Worm (Caenorhabditis elegans) whole organism, mixed stage, embryonic: Measurements from ENCODE around the gene grl-20.

ENCODE experiments used
- M03D4.4 ChIP-seq: sonication (generic microtip); optimal IDR thresholded peaks from 2 replicates; lab custom pipeline; 2017; ENCODE audit warnings: mild to moderate bottlenecking, missing genetic modification characterization, missing compliant biosample characterization
- ceh-39 ChIP-seq: fragments of 150-350 bp; optimal IDR thresholded peaks from 2 replicates; lab custom pipeline; 2014; ENCODE audit warnings: missing biosample characterization, missing genetic modification characterization
- ceh-43 ChIP-seq: fragments of 200-800 bp; sonication (Bioruptor generic); optimal IDR thresholded peaks from 2 replicates; lab custom pipeline; 2018; ENCODE audit warnings: mild to moderate bottlenecking, missing genetic modification characterization, moderate library complexity, missing compliant biosample characterization
- ces-1 ChIP-seq: fragments of 150-350 bp; optimal IDR thresholded peaks from 2 replicates; lab custom pipeline; 2014; ENCODE audit warnings: missing biosample characterization, missing genetic modification reagents, missing genetic modification characterization
- cnd-1 ChIP-seq: fragments of 200-800 bp; sonication (Bioruptor generic); optimal IDR thresholded peaks from 2 replicates; lab custom pipeline; 2018; ENCODE audit warnings: mild to moderate bottlenecking, missing genetic modification characterization, missing compliant biosample characterization
- elt-1 ChIP-seq: sonication (generic microtip); optimal IDR thresholded peaks from 2 replicates; lab custom pipeline; 2017; ENCODE audit warnings: missing genetic modification characterization, mild to moderate bottlenecking, missing compliant biosample characterization, antibody characterized with exemption, moderate library complexity, borderline replicate concordance; ENCODE audit not compliant: insufficient read depth
- elt-3 ChIP-seq: fragments of 150-350 bp; optimal IDR thresholded peaks from 2 replicates; lab custom pipeline; 2014; ENCODE audit warnings: missing biosample characterization, missing genetic modification characterization
- flh-1 ChIP-seq: fragments of 200-800 bp; sonication (Bioruptor generic); optimal IDR thresholded peaks from 2 replicates; lab custom pipeline; 2018; ENCODE audit warnings: mild to moderate bottlenecking, missing genetic modification characterization, moderate library complexity, missing compliant biosample characterization
- ham-2 ChIP-seq: fragments of 200-800 bp; sonication (Bioruptor generic); optimal IDR thresholded peaks from 2 replicates; lab custom pipeline; 2018; ENCODE audit warnings: mild to moderate bottlenecking, missing genetic modification characterization, missing compliant biosample characterization
- hlh-1 ChIP-seq: fragments of 150-350 bp; optimal IDR thresholded peaks from 2 replicates; lab custom pipeline; 2014; ENCODE audit warnings: missing biosample characterization, missing genetic modification reagents, missing genetic modification characterization
- lin-13 ChIP-seq: fragments of 150-350 bp; optimal IDR thresholded peaks from 2 replicates; lab custom pipeline; 2014; ENCODE audit warnings: missing biosample characterization, missing genetic modification characterization
- lin-32 ChIP-seq: fragments of 200-800 bp; sonication (Bioruptor generic); optimal IDR thresholded peaks from 2 replicates; lab custom pipeline; 2018; ENCODE audit warnings: mild to moderate bottlenecking, missing genetic modification characterization, missing compliant biosample characterization
- mab-5 ChIP-seq: fragments of 150-350 bp; optimal IDR thresholded peaks from 2 replicates; lab custom pipeline; 2014; ENCODE audit warnings: missing biosample characterization, missing genetic modification characterization
- mep-1 ChIP-seq: fragments of 150-350 bp; optimal IDR thresholded peaks from 2 replicates; lab custom pipeline; 2017; ENCODE audit warnings: missing biosample characterization, missing genetic modification reagents, missing genetic modification characterization, inconsistent platforms
- mls-2 ChIP-seq: sonication (generic microtip); optimal IDR thresholded peaks from 2 replicates; lab custom pipeline; 2016; ENCODE audit warnings: mild to moderate bottlenecking, missing genetic modification characterization, moderate library complexity, missing compliant biosample characterization
- nhr-2 ChIP-seq: fragments of 150-350 bp; optimal IDR thresholded peaks from 2 replicates; lab custom pipeline; 2014; ENCODE audit warnings: missing biosample characterization, missing genetic modification characterization
- nhr-237 ChIP-seq: fragments of 150-350 bp; optimal IDR thresholded peaks from 2 replicates; lab custom pipeline; 2014; ENCODE audit warnings: missing biosample characterization, missing genetic modification characterization
- nhr-28 ChIP-seq: fragments of 150-350 bp; optimal IDR thresholded peaks from 2 replicates; lab custom pipeline; 2014; ENCODE audit warnings: missing biosample characterization, missing genetic modification characterization
- nhr-76 ChIP-seq: sonication (generic microtip); optimal IDR thresholded peaks from 2 replicates; lab custom pipeline; 2017; ENCODE audit warnings: missing biosample characterization, missing genetic modification characterization
- pha-4 ChIP-seq: fragments of 150-350 bp; optimal IDR thresholded peaks from 2 replicates; lab custom pipeline; 2018; ENCODE audit warnings: missing biosample characterization, missing genetic modification reagents, missing genetic modification characterization
- sem-2 ChIP-seq: fragments of 200-800 bp; sonication (Bioruptor generic); optimal IDR thresholded peaks from 2 replicates; lab custom pipeline; 2018; ENCODE audit warnings: mild to moderate bottlenecking, missing genetic modification characterization, missing compliant biosample characterization
- snpc-4 ChIP-seq: fragments of 150-350 bp; optimal IDR thresholded peaks from 2 replicates; lab custom pipeline; 2014; ENCODE audit warnings: missing biosample characterization, missing genetic modification characterization
- sptf-1 ChIP-seq: sonication (generic microtip); optimal IDR thresholded peaks from 2 replicates; lab custom pipeline; 2017; ENCODE audit warnings: mild to moderate bottlenecking, missing genetic modification characterization, moderate library complexity, missing compliant biosample characterization
- tbx-8 ChIP-seq: fragments of 200-800 bp; sonication (Bioruptor generic); optimal IDR thresholded peaks from 2 replicates; lab custom pipeline; 2018; ENCODE audit warnings: mild to moderate bottlenecking, missing genetic modification characterization, moderate library complexity, missing compliant biosample characterization
- unc-120 ChIP-seq: sonication (generic microtip); optimal IDR thresholded peaks from 2 replicates; lab custom pipeline; 2017; ENCODE audit warnings: missing genetic modification characterization, missing compliant biosample characterization; ENCODE audit not compliant: poor library complexity, severe bottlenecking
- unc-39 ChIP-seq: fragments of 150-350 bp; optimal IDR thresholded peaks from 2 replicates; lab custom pipeline; 2014; ENCODE audit warnings: missing biosample characterization, missing genetic modification characterization
- unc-62 ChIP-seq: fragments of 150-350 bp; optimal IDR thresholded peaks from 2 replicates; lab custom pipeline; 2014; ENCODE audit warnings: missing biosample characterization, missing genetic modification reagents, missing genetic modification characterization
- zip-8 ChIP-seq: fragments of 150-350 bp; optimal IDR thresholded peaks from 2 replicates; lab custom pipeline; 2014; ENCODE audit warnings: missing biosample characterization, missing genetic modification characterization
- ztf-11 ChIP-seq: fragments of 150-350 bp; optimal IDR thresholded peaks from 2 replicates; lab custom pipeline; 2014; ENCODE audit warnings: missing biosample characterization, missing genetic modification characterization

grl-20 gene

DNA sequence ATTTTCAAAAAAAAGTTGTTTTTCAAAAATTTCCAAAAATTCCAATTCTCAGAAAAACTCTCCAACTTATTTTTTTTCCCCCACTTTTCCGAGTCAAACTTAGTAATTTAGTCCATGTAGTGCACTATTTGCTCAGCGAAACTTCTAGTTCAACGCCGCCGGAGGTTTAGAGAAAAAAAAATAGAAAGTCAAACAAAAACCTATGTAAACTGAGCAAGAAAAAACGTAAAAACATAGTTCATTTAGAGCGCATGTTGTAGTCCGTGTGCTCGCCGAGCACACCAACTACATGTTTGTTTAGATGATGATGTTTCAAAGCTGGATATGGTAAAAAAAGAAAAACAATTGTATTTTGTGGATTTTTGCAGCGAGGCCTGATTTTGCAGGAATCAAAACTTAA lies 33.6 kb upstream of the grl-20 start:
- TF ChIP-seq nhr-28 (tag; lab: Kevin White, UChicago) = peak; percentile 44
- no peak for TF ChIP-seq ces-1 (GFP tag; lab: Kevin White, UChicago)

DNA sequence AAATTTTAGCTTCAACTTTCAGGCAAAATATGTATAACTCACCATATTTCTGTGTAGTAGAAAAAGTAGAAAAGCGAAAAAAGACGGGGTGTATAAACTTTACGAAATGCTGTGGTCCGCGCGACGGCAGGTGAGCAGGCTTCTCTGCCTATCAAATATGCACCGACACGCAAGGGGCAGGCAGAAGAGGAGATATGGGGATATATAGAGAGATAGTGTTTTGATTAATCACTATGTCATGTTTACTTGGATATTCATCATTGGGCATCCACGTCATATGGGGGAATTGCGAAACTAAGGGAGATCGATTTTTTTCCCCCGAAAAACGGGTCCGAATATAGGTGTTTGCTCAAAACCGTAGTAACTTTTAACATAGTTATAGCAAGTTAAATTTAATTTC lies 30.4 kb upstream of the grl-20 start, which contains the start of gene gcy-37:
TSS of gene gcy-37 (minus strand) at position 101 of the 400 bp plus-strand sequence.
- TF ChIP-seq unc-39 (tag; lab: Kevin White, UChicago) = no peak
- no peak for TF ChIP-seq nhr-237 (tag; lab: Kevin White, UChicago)
- TF ChIP-seq nhr-2 = no peak
- TF ChIP-seq ces-1 (GFP tag; lab: Kevin White, UChicago) = no peak
- no peak for TF ChIP-seq sem-2
- TF ChIP-seq tbx-8 (GFP tag; lab: Kevin White, UChicago) = no peak
- TF ChIP-seq, all 35 proteins: peak for 0

DNA sequence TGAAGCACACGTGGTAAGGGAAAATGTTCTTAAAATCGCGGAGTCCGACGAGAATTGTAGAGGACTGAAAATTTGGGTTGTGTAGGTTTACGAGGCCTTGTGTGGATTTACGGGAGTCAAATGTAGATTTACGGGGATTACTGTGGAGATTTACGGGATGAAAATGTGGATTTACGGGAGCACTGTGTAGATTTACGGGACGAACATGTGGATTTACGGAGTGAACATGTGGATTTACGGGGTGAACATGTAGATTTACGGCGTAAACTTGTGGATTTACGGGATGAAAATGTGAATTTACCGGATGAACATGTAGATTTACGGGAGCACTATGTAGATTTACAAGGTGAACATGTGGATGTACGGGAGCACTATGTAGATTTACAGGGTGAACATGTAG lies 27.6 kb upstream of the grl-20 start:
- TF ChIP-seq nhr-76 (tag; lab: Kevin White, UChicago) (no peak), ceh-43 (no peak), ham-2 (GFP tag; lab: Kevin White, UChicago) (no peak), mep-1 (tag; lab: Kevin White, UChicago) (no peak), lin-13 (tag; lab: Kevin White, UChicago) (no peak), flh-1 (GFP tag; lab: Kevin White, UChicago) (no peak), nhr-28 (tag; lab: Kevin White, UChicago) (no peak), zip-8 (no peak), mls-2 (tag; lab: Kevin White, UChicago) (no peak), nhr-237 (tag; lab: Kevin White, UChicago) (no peak), pha-4 (tag; lab: Kevin White, UChicago) (no peak)

DNA sequence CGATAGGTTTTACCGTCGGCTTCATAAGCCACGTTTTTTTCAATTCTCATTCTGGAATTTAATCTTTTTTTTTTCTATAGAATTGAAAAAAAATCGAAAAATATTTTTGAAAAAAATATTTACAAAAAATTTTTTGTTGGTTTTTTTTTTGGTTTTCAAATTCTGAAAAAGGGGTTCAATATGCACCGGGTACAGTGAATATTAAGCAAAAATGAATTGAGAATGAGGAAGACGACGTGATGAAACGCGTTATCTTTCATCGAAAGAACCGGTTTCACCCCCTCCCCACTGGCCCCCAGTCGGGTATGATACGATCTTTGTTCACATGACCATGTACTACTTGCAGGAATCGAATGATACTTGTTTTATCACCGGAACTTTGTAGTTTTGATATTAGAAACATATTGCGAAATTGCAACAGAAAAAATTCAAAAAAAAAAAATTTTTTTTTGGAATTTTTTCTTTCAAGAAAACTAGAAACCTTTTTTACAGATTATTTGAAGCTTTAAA lies 20.6 kb upstream of the grl-20 start, which contains the start of gene C54E4.5:
TSS of gene C54E4.5 (minus strand) at position 51 of the 510 bp plus-strand sequence.
- no peak for TF ChIP-seq ces-1 (GFP tag; lab: Kevin White, UChicago)
- TF ChIP-seq hlh-1 (tag; lab: Kevin White, UChicago) = no peak
- TF ChIP-seq elt-1 (tag; lab: Kevin White, UChicago) = peak; percentile 52
- TF ChIP-seq unc-120 (tag; lab: Kevin White, UChicago) = no peak
- TF ChIP-seq cnd-1 (tag; lab: Kevin White, UChicago) = no peak
- no peak for TF ChIP-seq mab-5
- no peak for TF ChIP-seq zip-8
- TF ChIP-seq, all 35 proteins: peak for 1

DNA sequence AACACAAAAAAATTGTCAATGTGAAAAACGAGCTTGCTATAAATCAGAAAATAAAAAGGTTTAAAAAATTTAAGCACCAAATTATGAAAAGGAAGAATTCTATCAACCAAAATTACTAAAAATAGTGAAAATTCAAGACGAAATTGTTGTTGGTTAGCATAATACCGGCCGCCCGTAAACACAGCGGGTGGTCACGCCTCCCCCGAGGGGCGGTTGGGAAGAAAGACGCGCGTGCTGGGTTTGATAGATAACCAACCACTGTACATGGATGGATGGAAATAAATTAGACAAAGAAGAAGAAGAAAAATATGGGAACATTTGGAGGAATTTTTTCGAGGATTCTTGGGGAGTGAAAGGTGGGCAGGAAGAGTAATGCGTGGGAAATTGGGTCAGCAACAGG lies 13.7 kb upstream of the grl-20 start:
- no peak for TF ChIP-seq sem-2
- TF ChIP-seq mab-5 = no peak
- TF ChIP-seq ztf-11 = no peak
- TF ChIP-seq sptf-1 (tag; lab: Kevin White, UChicago) = no peak
- TF ChIP-seq lin-13 (tag; lab: Kevin White, UChicago) = no peak
- no peak for TF ChIP-seq M03D4.4 (tag; lab: Kevin White, UChicago)
- no peak for TF ChIP-seq lin-32 (GFP tag; lab: Kevin White, UChicago)
- TF ChIP-seq ceh-39 (tag; lab: Kevin White, UChicago) = no peak
- TF ChIP-seq ces-1 (GFP tag; lab: Kevin White, UChicago) = no peak
- no peak for TF ChIP-seq elt-3 (tag; lab: Kevin White, UChicago)
- no peak for TF ChIP-seq flh-1 (GFP tag; lab: Kevin White, UChicago)
- no peak for TF ChIP-seq ceh-43

- TF ChIP-seq snpc-4 (tag; lab: Kevin White, UChicago) (no peak), unc-39 (tag; lab: Kevin White, UChicago) (no peak), elt-3 (tag; lab: Kevin White, UChicago) (no peak), mls-2 (tag; lab: Kevin White, UChicago) (no peak), ceh-43 (no peak), unc-62 (GFP tag; lab: Kevin White, UChicago) (no peak)
Observed at ce11 chrIV:2140543-2140942, 11.9 kb upstream of the grl-20 start, which contains the start of gene C54E4.12. TSS of gene C54E4.12 (minus strand) at chrIV:2140643.
